Fruit fly (Drosophila melanogaster): ENCODE measurements around the gene CG32270.

Gene CG32270

DNA sequence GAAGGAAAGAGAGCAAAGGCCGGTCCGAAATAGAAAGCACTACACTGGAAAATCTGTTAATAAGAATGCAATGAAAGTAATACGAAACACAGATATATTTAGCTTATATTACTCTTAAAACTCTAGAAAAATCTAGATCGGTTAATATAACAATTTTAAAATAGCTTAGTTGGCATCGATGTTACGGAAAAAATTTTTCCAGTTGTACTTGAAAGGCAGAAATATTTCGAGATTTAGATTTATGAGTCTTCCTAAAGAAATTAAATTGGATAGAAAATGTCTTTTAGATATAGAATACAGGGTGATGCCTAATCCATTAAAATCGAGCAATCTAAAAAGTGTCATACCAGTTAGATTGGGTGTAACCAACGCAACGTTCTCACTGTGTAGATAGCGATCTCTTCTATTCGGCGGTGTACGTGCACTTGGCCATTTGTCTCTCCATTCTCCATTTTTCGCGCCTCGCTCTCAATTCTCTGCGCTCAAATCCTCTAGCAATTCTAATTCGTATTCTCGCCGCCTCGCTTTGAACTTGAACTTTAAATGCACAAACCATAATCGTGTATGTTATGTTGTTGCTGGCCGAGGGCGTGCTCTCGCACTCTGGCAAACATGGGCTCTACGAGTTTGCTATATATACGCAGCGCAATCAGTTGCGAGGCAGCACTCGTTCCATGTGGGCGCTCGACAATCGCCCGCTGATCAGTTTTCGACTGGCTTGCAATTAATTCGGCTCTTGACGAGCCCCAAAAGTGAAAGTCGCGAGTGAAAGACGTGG is 41.4 kb upstream of the CG32270 start (continued):
- TF ChIP-seq jing (GFP tag; optimal IDR thresholded peaks at IDR 0.05) (peak; percentile 88), CG7786 (GFP tag; optimal IDR thresholded peaks at IDR 0.05) (peak; percentile 96), CG6254 (GFP tag; optimal IDR thresholded peaks at IDR 0.05) (peak; percentile 87), CG7839 (tag; optimal IDR thresholded peaks at IDR 0.05) (peak; percentile 96), CG12769 (tag; optimal IDR thresholded peaks at IDR 0.05) (peak; percentile 82), CG10543 (GFP tag; optimal IDR thresholded peaks at IDR 0.05) (peak; percentile 97), Lim3 (GFP tag; IDR thresholded peaks at IDR 0.05) (0 out of 2 replicates have a peak, but pooled peaks have one; percentile 36), Abd-B (GFP tag; optimal IDR thresholded peaks at IDR 0.05) (peak; percentile 95), br (optimal IDR thresholded peaks at IDR 0.05) (no peak), CG12236 (GFP tag; optimal IDR thresholded peaks at IDR 0.05) (peak; percentile 94), fu2 (GFP tag; optimal IDR thresholded peaks at IDR 0.05) (peak; percentile 96), CG10321 (GFP tag; IDR thresholded peaks at IDR 0.05) (peak; percentile 29; the same call in 1 of the 2 replicates), hb (GFP tag; IDR thresholded peaks at IDR 0.05; ENCODE audit: partially characterized antibody) (no peak), Dfd (GFP tag; optimal IDR thresholded peaks at IDR 0.05) (peak in 1 of 2 experiments; percentile 78), CG3726 (GFP tag; IDR thresholded peaks at IDR 0.05) (peak; percentile 64; the same call in 2 of the 3 replicates), tap (tag; optimal IDR thresholded peaks at IDR 0.05) (peak; percentile 86), Fer3 (tag; optimal IDR thresholded peaks at IDR 0.05) (peak; percentile 81), CG30403 (GFP tag; optimal IDR thresholded peaks at IDR 0.05) (peak; percentile 98), Kr (GFP tag; optimal IDR thresholded peaks at IDR 0.05) (peak; percentile 15), stc (GFP tag; IDR thresholded peaks at IDR 0.05) (peak; percentile 77), CG1647 (GFP tag; optimal IDR thresholded peaks at IDR 0.05) (peak; percentile 79), Awh (GFP tag; IDR thresholded peaks at IDR 0.05) (peak; percentile 41; the same call in 1 of the 2 replicates), zfh1 (GFP tag; IDR thresholded peaks at IDR 0.05) (peak; percentile 75; the same call in 2 of the 3 replicates), Oli (tag; optimal IDR thresholded peaks at IDR 0.05) (peak; percentile 97), pita (GFP tag; optimal IDR thresholded peaks at IDR 0.05) (no peak), abd-A (tag; optimal IDR thresholded peaks at IDR 0.05) (no peak), knrl (GFP tag; IDR thresholded peaks at IDR 0.05; ENCODE audit: partially characterized antibody) (no peak), danr (GFP tag; IDR thresholded peaks at IDR 0.05) (peak; percentile 83), CG14710 (tag; optimal IDR thresholded peaks at IDR 0.05) (peak; percentile 96), CG16863 (GFP tag; optimal IDR thresholded peaks at IDR 0.05) (peak; percentile 96), crol (GFP tag; IDR thresholded peaks at IDR 0.05) (no peak), nau (GFP tag; optimal IDR thresholded peaks at IDR 0.05) (peak; percentile 93), ase (GFP tag; IDR thresholded peaks at IDR 0.05) (no peak; the same call in 1 of the 3 replicates), sna (GFP tag; IDR thresholded peaks at IDR 0.05; ENCODE audit: partially characterized antibody) (no peak), Dp (GFP tag; optimal IDR thresholded peaks at IDR 0.05) (peak; percentile 8), CG18599 (GFP tag; optimal IDR thresholded peaks at IDR 0.05) (peak; percentile 93), Mad (GFP tag; optimal IDR thresholded peaks at IDR 0.05) (peak; percentile 92), CG8290 (GFP tag; optimal IDR thresholded peaks at IDR 0.05) (peak; percentile 90), CG8290 (tag; optimal IDR thresholded peaks at IDR 0.05) (peak; percentile 68 to 78), sima (GFP tag; optimal IDR thresholded peaks at IDR 0.05) (peak; percentile 84), Fer2 (tag; optimal IDR thresholded peaks at IDR 0.05) (peak; percentile 80), CG7271 (tag; optimal IDR thresholded peaks at IDR 0.05) (peak; percentile 42), CG34376 (GFP tag; optimal IDR thresholded peaks at IDR 0.05) (peak; percentile 76), CG10431 (GFP tag; optimal IDR thresholded peaks at IDR 0.05) (peak; percentile 83), CG12299 (tag; optimal IDR thresholded peaks at IDR 0.05) (peak; percentile 78), CG8359 (GFP tag; optimal IDR thresholded peaks at IDR 0.05; ENCODE audit: borderline replicate concordance) (peak; percentile 86), CG4854 (GFP tag; optimal IDR thresholded peaks at IDR 0.05) (peak; percentile 88), CG4617 (GFP tag; optimal IDR thresholded peaks at IDR 0.05; ENCODE audit: borderline replicate concordance) (peak; percentile 85), CG11398 (GFP tag; optimal IDR thresholded peaks at IDR 0.05) (peak; percentile 90)
